Fruit fly (Drosophila melanogaster) ovary, adult (tissue): ENCODE data around the gene Osi23.

Experiments used
- CG17801 ChIP-seq: fragments of 200-800 bp; optimal IDR thresholded peaks from 2 replicates; lab custom pipeline; 2019; ENCODE audit warnings: missing biosample characterization, mild to moderate bottlenecking, missing genetic modification characterization, moderate library complexity; ENCODE audit not compliant: partially characterized antibody

The Osi23 gene

dm6 chr3R:30424993-30425392 is 19.9 kb downstream of the Osi23 start, which contains the start of gene CG15536:
CG15536 (minus strand) TSS chr3R:30425162.
- TF ChIP-seq CG17801 = no peak

dm6 chr3R:30423695-30424094 is 21.2 kb downstream of the Osi23 start, which contains the start of the genes CG15535 and mRpS18C:
CG15535 (minus strand) TSS chr3R:30423929.
mRpS18C (plus strand) TSS chr3R:30423974.
- TF ChIP-seq CG17801 = peak; percentile 56

dm6 chr3R:30422871-30423270 is 22.0 kb downstream of the Osi23 start, which contains the start of the genes CG2217 and CG42740:
CG2217 (minus strand) TSS chr3R:30422971.
CG42740 (minus strand) TSS chr3R:30422971.
- TF ChIP-seq CG17801 = no peak

dm6 chr3R:30419216-30419615 is 25.6 kb downstream of the Osi23 start:
- no peak for TF ChIP-seq CG17801

dm6 chr3R:30416765-30417274 is 28.0 kb downstream of the Osi23 start:
- TF ChIP-seq CG17801 = no peak

- no peak for TF ChIP-seq CG17801
These were observed 31.1 kb downstream of the Osi23 start for dm6 chr3R:30413795-30414194.

dm6 chr3R:30406482-30406881 is 38.4 kb downstream of the Osi23 start:
- no peak for TF ChIP-seq CG17801
